Fruit fly (Drosophila melanogaster): ENCODE results near the gene AP-1mu.

AP-1mu gene

dm6 chr3R:9559413-9560014 lies at the start of gene AP-1mu, which contains the start of gene MBD-like (continued):
- TF ChIP-seq fd85E (GFP tag; optimal IDR thresholded peaks at IDR 0.05), result no peak
- peak; percentile 67 for TF ChIP-seq topi (GFP tag; optimal IDR thresholded peaks at IDR 0.05)
- no peak for TF ChIP-seq Hr38 (GFP tag; optimal IDR thresholded peaks at IDR 0.05)
- TF ChIP-seq CG16779 (tag; optimal IDR thresholded peaks at IDR 0.05), result no peak
- TF ChIP-seq Gug (GFP tag; IDR thresholded peaks at IDR 0.05), result no peak; the same call in 1 of the 2 replicates
- TF ChIP-seq acj6 (GFP tag; optimal IDR thresholded peaks at IDR 0.05), result peak; percentile 67
- TF ChIP-seq CG9139 (GFP tag; optimal IDR thresholded peaks at IDR 0.05), result no peak
- no peak for TF ChIP-seq spab (GFP tag; optimal IDR thresholded peaks at IDR 0.05)
- TF ChIP-seq Lpt (GFP tag; optimal IDR thresholded peaks at IDR 0.05), result no peak

dm6 chr3R:9608206-9608605 lies 48.9 kb upstream of the AP-1mu start:
- TF ChIP-seq CG32006 (GFP tag; optimal IDR thresholded peaks at IDR 0.05) (peak; percentile 23), eg (GFP tag; IDR thresholded peaks at IDR 0.05) (no peak)

dm6 chr3R:9606913-9607804 lies 47.8 kb upstream of the AP-1mu start:
- TF ChIP-seq fkh (GFP tag; optimal IDR thresholded peaks at IDR 0.05) (peak; percentile 53), CG15336 (GFP tag; IDR thresholded peaks at IDR 0.05) (no peak), CG6854 (GFP tag; optimal IDR thresholded peaks at IDR 0.05) (peak; percentile 27), svp (GFP tag) (peak; percentile 53), ss (GFP tag; optimal IDR thresholded peaks at IDR 0.05) (peak; percentile 3 to 7), Eip78C (GFP tag) (peak; percentile 44), Hr39 (GFP tag; optimal IDR thresholded peaks at IDR 0.05) (no peak)

dm6 chr3R:9605084-9605483 lies 45.8 kb upstream of the AP-1mu start:
- no peak for TF ChIP-seq dac (GFP tag; optimal IDR thresholded peaks at IDR 0.05)
- peak; percentile 43 to 48 for TF ChIP-seq salr (GFP tag; optimal IDR thresholded peaks at IDR 0.05)
- TF ChIP-seq CG10669 (GFP tag; optimal IDR thresholded peaks at IDR 0.05), result peak; percentile 69
- TF ChIP-seq CG6792 (GFP tag; optimal IDR thresholded peaks at IDR 0.05), result peak; percentile 59
- peak; percentile 62 for TF ChIP-seq CG1621 (tag; optimal IDR thresholded peaks at IDR 0.05)
- peak; percentile 53 for TF ChIP-seq CG32006 (GFP tag; optimal IDR thresholded peaks at IDR 0.05)
- no peak for TF ChIP-seq Hr38 (GFP tag; optimal IDR thresholded peaks at IDR 0.05)
- no peak for TF ChIP-seq Sox15 (GFP tag; optimal IDR thresholded peaks at IDR 0.05)
- no peak for TF ChIP-seq fd85E (GFP tag; optimal IDR thresholded peaks at IDR 0.05)
- TF ChIP-seq achi (GFP tag; optimal IDR thresholded peaks at IDR 0.05), result peak; percentile 61
- TF ChIP-seq CG8119 (GFP tag; IDR thresholded peaks at IDR 0.05), result peak; percentile 39; the same call in 1 of the 3 replicates
- no peak for TF ChIP-seq Hr4 (GFP tag; optimal IDR thresholded peaks at IDR 0.05)
- TF ChIP-seq CG31627 (GFP tag; optimal IDR thresholded peaks at IDR 0.05), result peak; percentile 54
- no peak; the same call in 1 of the 2 replicates for TF ChIP-seq Gug (GFP tag; IDR thresholded peaks at IDR 0.05)
- peak; percentile 88 for TF ChIP-seq Eip78C (GFP tag)
- peak; percentile 35 for TF ChIP-seq CG8632 (GFP tag; optimal IDR thresholded peaks at IDR 0.05)
- peak; percentile 71 for TF ChIP-seq Ets96B (tag; optimal IDR thresholded peaks at IDR 0.05)
- TF ChIP-seq topi (GFP tag; optimal IDR thresholded peaks at IDR 0.05), result peak; percentile 54
- TF ChIP-seq CG6854 (GFP tag; optimal IDR thresholded peaks at IDR 0.05), result peak; percentile 7
- TF ChIP-seq Ets21C (GFP tag; optimal IDR thresholded peaks at IDR 0.05), result peak; percentile 36
- TF ChIP-seq Hr39 (GFP tag; optimal IDR thresholded peaks at IDR 0.05), result peak; percentile 57
- TF ChIP-seq ss (GFP tag; optimal IDR thresholded peaks at IDR 0.05), result peak; percentile 28 to 35
- peak; percentile 75 for TF ChIP-seq svp (GFP tag)
- no peak for TF ChIP-seq CG9139 (GFP tag; optimal IDR thresholded peaks at IDR 0.05)
- peak; percentile 44 for TF ChIP-seq Sox102F (GFP tag; optimal IDR thresholded peaks at IDR 0.05)
- TF ChIP-seq Sox14 (GFP tag; optimal IDR thresholded peaks at IDR 0.05), result peak; percentile 61
- TF ChIP-seq vri (GFP tag; optimal IDR thresholded peaks at IDR 0.05), result peak; percentile 13
- TF ChIP-seq OdsH (GFP tag; optimal IDR thresholded peaks at IDR 0.05), result peak; percentile 61
- peak; percentile 69 for TF ChIP-seq CG10631 (GFP tag; optimal IDR thresholded peaks at IDR 0.05)
- TF ChIP-seq lz (GFP tag; optimal IDR thresholded peaks at IDR 0.05), result peak; percentile 47
- no peak for TF ChIP-seq CG6276 (GFP tag; optimal IDR thresholded peaks at IDR 0.05)
- peak; percentile 52 for TF ChIP-seq Met (GFP tag; optimal IDR thresholded peaks at IDR 0.05)
- TF ChIP-seq Smox (GFP tag; optimal IDR thresholded peaks at IDR 0.05), result peak; percentile 53
- peak; percentile 63 for TF ChIP-seq fd59A (GFP tag; optimal IDR thresholded peaks at IDR 0.05)
- no peak for TF ChIP-seq CG11902 (GFP tag; optimal IDR thresholded peaks at IDR 0.05)
- peak; percentile 62 for TF ChIP-seq acj6 (GFP tag; optimal IDR thresholded peaks at IDR 0.05)
